Worm (Caenorhabditis elegans) whole organism, L3 larva: ENCODE results near the gene lig-1.
A peak's percentile ranks its signal among the peaks of the same experiment; 100 is the strongest.

Source experiments
- R02D3.7 ChIP-seq: fragments of 150-350 bp; optimal IDR thresholded peaks from 2 replicates; lab custom pipeline; 2014; ENCODE audit warnings: missing biosample characterization, missing genetic modification characterization
- aly-2 ChIP-seq: fragments of 150-350 bp; optimal IDR thresholded peaks from 2 replicates; lab custom pipeline; 2014; ENCODE audit warnings: missing biosample characterization, missing genetic modification characterization
- ceh-16 ChIP-seq: sonication (generic microtip); optimal IDR thresholded peaks from 2 replicates; lab custom pipeline; 2017; ENCODE audit warnings: missing biosample characterization, missing genetic modification characterization
- ceh-28 ChIP-seq: fragments of 150-350 bp; optimal IDR thresholded peaks from 2 replicates; lab custom pipeline; 2014; ENCODE audit warnings: missing biosample characterization, missing genetic modification reagents, missing genetic modification characterization
- ceh-82 ChIP-seq: fragments of 150-350 bp; optimal IDR thresholded peaks from 2 replicates; lab custom pipeline; 2014; ENCODE audit warnings: missing biosample characterization, missing genetic modification characterization
- egl-27 ChIP-seq: sonication (generic microtip); optimal IDR thresholded peaks from 4 replicates; lab custom pipeline; 2017; ENCODE audit warnings: missing biosample characterization, missing genetic modification reagents, missing genetic modification characterization
- elt-2 ChIP-seq: sonication (generic microtip); optimal IDR thresholded peaks from 2 replicates; lab custom pipeline; 2016; ENCODE audit warnings: missing genetic modification reagents, mild to moderate bottlenecking, missing genetic modification characterization, missing compliant biosample characterization
- elt-3 ChIP-seq, 3 experiments: fragments of 150-350 bp in 1 of 3; sonication (generic microtip) in 2 of 3; optimal IDR thresholded peaks; 2 replicates in 2 of 3; 4 replicates in 1 of 3; lab custom pipeline; 2014 to 2017; ENCODE audit warnings: missing biosample characterization in 3 of 3, missing genetic modification characterization in 3 of 3
- fkh-10 ChIP-seq: sonication (generic microtip); optimal IDR thresholded peaks from 2 replicates; lab custom pipeline; 2017; ENCODE audit warnings: missing biosample characterization, missing genetic modification reagents, missing genetic modification characterization
- hmg-11 ChIP-seq: sonication (generic microtip); optimal IDR thresholded peaks from 2 replicates; lab custom pipeline; 2016; ENCODE audit warnings: missing genetic modification characterization, missing compliant biosample characterization
- jun-1 ChIP-seq: fragments of 150-350 bp; optimal IDR thresholded peaks from 2 replicates; lab custom pipeline; 2014; ENCODE audit warnings: missing biosample characterization, missing genetic modification reagents, missing genetic modification characterization
- lin-15B ChIP-seq: fragments of 150-350 bp; optimal IDR thresholded peaks from 2 replicates; lab custom pipeline; 2014; ENCODE audit warnings: missing biosample characterization, missing genetic modification characterization
- lsy-12 ChIP-seq: sonication (generic microtip); optimal IDR thresholded peaks from 2 replicates; lab custom pipeline; 2016; ENCODE audit warnings: mild to moderate bottlenecking, missing genetic modification characterization, missing compliant biosample characterization
- mml-1 ChIP-seq: fragments of 150-350 bp; sonication (generic microtip); optimal IDR thresholded peaks from 3 replicates; lab custom pipeline; 2014; ENCODE audit warnings: missing biosample characterization, missing genetic modification characterization
- nfya-1 ChIP-seq: sonication (generic microtip); optimal IDR thresholded peaks from 2 replicates; lab custom pipeline; 2017; ENCODE audit warnings: missing genetic modification characterization, mild to moderate bottlenecking, missing compliant biosample characterization, antibody characterized with exemption, moderate library complexity; ENCODE audit not compliant: insufficient read depth
- nhr-23 ChIP-seq: fragments of 150-350 bp; optimal IDR thresholded peaks from 2 replicates; lab custom pipeline; 2014; ENCODE audit warnings: missing biosample characterization, missing genetic modification reagents, missing genetic modification characterization
- nhr-237 ChIP-seq: fragments of 150-350 bp; optimal IDR thresholded peaks from 2 replicates; lab custom pipeline; 2014; ENCODE audit warnings: missing biosample characterization, missing genetic modification characterization
- nhr-25 ChIP-seq: sonication (generic microtip); optimal IDR thresholded peaks from 2 replicates; lab custom pipeline; 2017; ENCODE audit warnings: missing biosample characterization, missing genetic modification characterization
- nhr-28 ChIP-seq: fragments of 150-350 bp; optimal IDR thresholded peaks from 2 replicates; lab custom pipeline; 2014; ENCODE audit warnings: missing biosample characterization, missing genetic modification characterization
- nhr-43 ChIP-seq: sonication (generic microtip); optimal IDR thresholded peaks from 2 replicates; lab custom pipeline; 2016; ENCODE audit warnings: mild to moderate bottlenecking, missing genetic modification characterization, missing compliant biosample characterization; ENCODE audit not compliant: poor library complexity, severe bottlenecking
- nhr-67 ChIP-seq: fragments of 150-350 bp; optimal IDR thresholded peaks from 2 replicates; lab custom pipeline; 2014; ENCODE audit warnings: missing biosample characterization, missing genetic modification characterization
- nhr-77 ChIP-seq: fragments of 150-350 bp; optimal IDR thresholded peaks from 2 replicates; lab custom pipeline; 2014; ENCODE audit warnings: missing biosample characterization, missing genetic modification characterization
- pha-4 ChIP-seq: fragments of 150-350 bp; optimal IDR thresholded peaks from 2 replicates; lab custom pipeline; 2014; ENCODE audit warnings: missing biosample characterization, missing genetic modification reagents, missing genetic modification characterization
- pqm-1 ChIP-seq: fragments of 150-350 bp; optimal IDR thresholded peaks from 2 replicates; lab custom pipeline; 2017; ENCODE audit warnings: missing biosample characterization, missing genetic modification characterization, inconsistent platforms
- sea-2 ChIP-seq: fragments of 150-350 bp; sonication (generic microtip); optimal IDR thresholded peaks from 4 replicates; lab custom pipeline; 2014; ENCODE audit warnings: missing biosample characterization, missing genetic modification reagents, missing genetic modification characterization
- skn-1 ChIP-seq: fragments of 150-350 bp; optimal IDR thresholded peaks from 2 replicates; lab custom pipeline; 2014; ENCODE audit warnings: missing biosample characterization, missing genetic modification characterization
- snpc-4 ChIP-seq: fragments of 150-350 bp; optimal IDR thresholded peaks from 2 replicates; lab custom pipeline; 2014; ENCODE audit warnings: missing biosample characterization, missing genetic modification characterization
- unc-39 ChIP-seq: sonication (generic microtip); optimal IDR thresholded peaks from 4 replicates; lab custom pipeline; 2017; ENCODE audit warnings: missing biosample characterization, missing genetic modification characterization
- unc-62 ChIP-seq: fragments of 150-350 bp; sonication (generic microtip); optimal IDR thresholded peaks from 4 replicates; lab custom pipeline; 2014; ENCODE audit warnings: missing biosample characterization, missing genetic modification reagents, missing genetic modification characterization
- zag-1 ChIP-seq: fragments of 150-350 bp; optimal IDR thresholded peaks from 2 replicates; lab custom pipeline; 2014; ENCODE audit warnings: missing biosample characterization, missing genetic modification characterization
- ztf-4 ChIP-seq: fragments of 150-350 bp; optimal IDR thresholded peaks from 2 replicates; lab custom pipeline; 2014; ENCODE audit warnings: missing biosample characterization, missing genetic modification characterization

The lig-1 gene

ce11 chrV:10776528-10777055 lies 37.3 kb upstream of the lig-1 start, which contains the start of gene D1054.5:
D1054.5 (minus strand) TSS chrV:10776578.
- no peak for TF ChIP-seq ceh-16 (tag; lab: Kevin White, UChicago)
- TF ChIP-seq elt-2 (tag; lab: Kevin White, UChicago): peak; percentile 94
- TF ChIP-seq pqm-1 (tag; lab: Kevin White, UChicago): peak; percentile 91
- peak; percentile 46 for TF ChIP-seq pha-4 (tag; lab: Kevin White, UChicago)
- TF ChIP-seq jun-1: peak; percentile 80
- peak; percentile 64 for TF ChIP-seq ceh-28 (tag; lab: Kevin White, UChicago)

DNA sequence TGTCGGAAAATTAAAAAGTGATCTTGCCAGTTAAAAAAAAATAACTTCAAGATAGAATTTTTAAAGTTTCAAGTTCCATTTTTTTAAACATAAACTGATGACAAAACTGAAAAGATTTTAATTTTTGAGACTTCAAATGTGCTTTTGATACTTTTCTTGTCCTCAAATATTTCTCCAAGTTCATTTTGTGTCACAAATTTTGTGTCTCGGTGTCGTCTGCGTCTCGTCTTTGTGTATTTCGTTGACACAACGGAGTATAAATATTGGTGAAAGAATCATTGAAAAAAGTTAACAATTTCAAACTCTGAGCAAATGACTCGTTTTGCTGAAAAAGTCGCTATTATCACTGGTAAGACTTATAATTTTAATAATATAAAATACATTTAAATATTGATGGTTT lies 29.9 kb upstream of the lig-1 start, which contains the start of gene D1054.8:
D1054.8 (plus strand) TSS at position 301 of the 400 bp plus-strand sequence.
- no peak for TF ChIP-seq nhr-237 (tag; lab: Kevin White, UChicago)
- no peak for TF ChIP-seq ztf-4 (tag; lab: Kevin White, UChicago)
- TF ChIP-seq zag-1 (tag; lab: Kevin White, UChicago): no peak
- peak; percentile 56 for TF ChIP-seq pha-4 (tag; lab: Kevin White, UChicago)
- no peak for TF ChIP-seq aly-2 (tag; lab: Kevin White, UChicago)
- TF ChIP-seq hmg-11 (tag; lab: Kevin White, UChicago): no peak
- no peak for TF ChIP-seq elt-2 (tag; lab: Kevin White, UChicago)
- no peak for TF ChIP-seq ceh-16 (tag; lab: Kevin White, UChicago)

ce11 chrV:10790921-10791320 lies 23.0 kb upstream of the lig-1 start, which contains the start of gene D1054.9:
D1054.9 (minus strand) TSS chrV:10791057.
- TF ChIP-seq ceh-16 (tag; lab: Kevin White, UChicago): no peak
- TF ChIP-seq lin-15B (tag; lab: Kevin White, UChicago): no peak
- TF ChIP-seq pha-4 (tag; lab: Kevin White, UChicago): no peak
- no peak for TF ChIP-seq nhr-23 (tag; lab: Kevin White, UChicago)
- TF ChIP-seq nhr-67: no peak
- no peak for TF ChIP-seq unc-62
- no peak for TF ChIP-seq nhr-28 (tag; lab: Kevin White, UChicago)
- TF ChIP-seq nfya-1 (tag; lab: Kevin White, UChicago): no peak
- TF ChIP-seq R02D3.7 (tag; lab: Kevin White, UChicago): no peak
- no peak for TF ChIP-seq nhr-25 (tag; lab: Kevin White, UChicago)
- TF ChIP-seq mml-1 (tag; lab: Kevin White, UChicago): no peak
- TF ChIP-seq egl-27 (tag; lab: Kevin White, UChicago): no peak
- TF ChIP-seq lsy-12: no peak
- no peak for TF ChIP-seq fkh-10
- no peak for TF ChIP-seq ceh-82 (tag; lab: Kevin White, UChicago)

- no peak for TF ChIP-seq mml-1 (tag; lab: Kevin White, UChicago)
- TF ChIP-seq fkh-10: no peak
- no peak for TF ChIP-seq elt-3 (tag; optimal IDR thresholded peaks at IDR 0.05; lab: Kevin White, UChicago)
- TF ChIP-seq unc-39 (tag; lab: Kevin White, UChicago): no peak
- TF ChIP-seq nhr-28 (tag; lab: Kevin White, UChicago): no peak
- no peak for TF ChIP-seq snpc-4 (tag; lab: Kevin White, UChicago)
- TF ChIP-seq lsy-12: no peak
- no peak for TF ChIP-seq sea-2 (GFP tag; lab: Kevin White, UChicago)
- TF ChIP-seq pqm-1 (tag; lab: Kevin White, UChicago): no peak
- no peak for TF ChIP-seq nhr-25 (tag; lab: Kevin White, UChicago)
- TF ChIP-seq nhr-77 (tag; lab: Kevin White, UChicago): no peak
- no peak for TF ChIP-seq skn-1 (tag; lab: Kevin White, UChicago)
- TF ChIP-seq ceh-82 (tag; lab: Kevin White, UChicago): no peak
Measured at ce11 chrV:10792775-10793174, 21.1 kb upstream of the lig-1 start, which contains the start of gene D1054.10. D1054.10 (minus strand) TSS chrV:10792875.

DNA sequence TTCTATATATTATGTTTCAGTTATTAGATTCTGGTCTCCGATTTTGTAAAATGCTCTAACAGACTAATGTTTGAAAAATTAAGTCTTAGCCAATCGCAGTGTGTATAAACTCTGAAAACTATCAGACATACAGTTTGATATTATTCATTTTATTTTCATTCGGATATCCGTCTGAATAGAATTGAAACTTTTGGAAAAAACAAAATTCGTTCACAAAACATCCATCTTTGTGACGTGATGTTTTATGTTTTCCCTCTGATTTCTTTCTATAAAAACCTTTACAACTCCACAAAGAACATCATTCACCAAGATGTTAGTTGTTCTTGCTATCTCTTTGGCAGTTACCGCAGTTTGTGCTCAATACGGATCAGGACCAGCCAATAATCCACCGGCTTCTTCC lies 20.4 kb upstream of the lig-1 start, which contains the start of gene ule-3:
ule-3 (plus strand) TSS at position 301 of the 400 bp plus-strand sequence.
- TF ChIP-seq nhr-43 (tag; lab: Kevin White, UChicago): no peak
- TF ChIP-seq, all 47 proteins: peak for 0
